Fruit fly (Drosophila melanogaster) whole organism, embryonic: Measurements from ENCODE around the gene dmGlut.

Experiments
- BEAF-32 ChIP-seq: fragments of 200-800 bp; sonication (Bioruptor generic); optimal IDR thresholded peaks from 3 replicates; lab custom pipeline; 2017; ENCODE audit warnings: missing biosample characterization, missing genetic modification characterization, mild to moderate bottlenecking, moderate library complexity, missing genetic modification reagents
- CG10321 ChIP-seq: fragments of 200-800 bp; sonication (Bioruptor generic); IDR thresholded peaks from 2 replicates; pipeline ENCODE4 v1.3.6; 2022; ENCODE audit warnings: missing biosample characterization, missing genetic modification characterization
- CG10366 ChIP-seq: fragments of 200-800 bp; sonication (Bioruptor generic); IDR thresholded peaks from 2 replicates; pipeline ENCODE4 v1.3.6; 2022; ENCODE audit warnings: missing biosample characterization, missing genetic modification characterization
- CG13296 ChIP-seq: fragments of 200-800 bp; sonication (Bioruptor generic); optimal IDR thresholded peaks from 3 replicates; lab custom pipeline; 2018; ENCODE audit warnings: missing biosample characterization, mild to moderate bottlenecking, missing genetic modification characterization
- CG14050 ChIP-seq: fragments of 200-800 bp; sonication (Bioruptor generic); IDR thresholded peaks from 3 replicates; pipeline ENCODE4 v1.3.6; 2022; ENCODE audit warnings: missing biosample characterization, missing genetic modification characterization
- CG18619 ChIP-seq: fragments of 200-800 bp; sonication (Bioruptor generic); optimal IDR thresholded peaks from 3 replicates; lab custom pipeline; 2017; ENCODE audit warnings: missing biosample characterization, mild to moderate bottlenecking, missing genetic modification characterization
- CG18764 ChIP-seq: fragments of 200-800 bp; sonication (Bioruptor generic); optimal IDR thresholded peaks from 3 replicates; lab custom pipeline; 2016; ENCODE audit warnings: missing biosample characterization, missing genetic modification characterization
- CG31365 ChIP-seq: fragments of 200-800 bp; sonication (Bioruptor generic); optimal IDR thresholded peaks from 2 replicates; lab custom pipeline; 2018; ENCODE audit warnings: missing biosample characterization, mild to moderate bottlenecking, missing genetic modification characterization
- CG3847 ChIP-seq: fragments of 200-800 bp; sonication (Bioruptor generic); IDR thresholded peaks from 2 replicates; pipeline ENCODE4 v1.3.6; 2022; ENCODE audit warnings: missing biosample characterization, missing genetic modification characterization
- CG3995 ChIP-seq: fragments of 200-800 bp; sonication (Bioruptor generic); optimal IDR thresholded peaks from 3 replicates; lab custom pipeline; 2016; ENCODE audit warnings: missing biosample characterization, missing genetic modification characterization
- CG42726 ChIP-seq: fragments of 200-800 bp; sonication (Bioruptor generic); IDR thresholded peaks from 2 replicates; pipeline ENCODE4 v1.3.6; 2022; ENCODE audit warnings: missing biosample characterization, missing genetic modification characterization; ENCODE audit not compliant: partially characterized antibody
- CG4617 ChIP-seq: fragments of 200-800 bp; sonication (Bioruptor generic); optimal IDR thresholded peaks from 3 replicates; lab custom pipeline; 2016; ENCODE audit warnings: missing biosample characterization, missing genetic modification characterization, borderline replicate concordance
- CG6791 ChIP-seq: fragments of 200-800 bp; sonication (Bioruptor generic); IDR thresholded peaks from 3 replicates; pipeline ENCODE4 v1.3.6; 2022; ENCODE audit warnings: missing biosample characterization, missing genetic modification characterization; ENCODE audit not compliant: partially characterized antibody
- CG8290 ChIP-seq, 3 experiments: fragments of 200-800 bp; sonication (Bioruptor generic); optimal IDR thresholded peaks; 2 replicates each; lab custom pipeline; 2016 to 2019; ENCODE audit warnings: missing biosample characterization in 3 of 3, missing genetic modification characterization in 3 of 3, mild to moderate bottlenecking in 2 of 3, moderate library complexity in 1 of 3
- CG8765 ChIP-seq: fragments of 200-800 bp; sonication (Bioruptor generic); IDR thresholded peaks from 2 replicates; pipeline ENCODE4 v1.3.6; 2022; ENCODE audit warnings: missing biosample characterization, missing genetic modification characterization
- CG9797 ChIP-seq: fragments of 200-800 bp; sonication (Bioruptor generic); optimal IDR thresholded peaks from 3 replicates; lab custom pipeline; 2018; ENCODE audit warnings: missing biosample characterization, mild to moderate bottlenecking, missing genetic modification characterization
- CHES-1-like ChIP-seq: fragments of 200-800 bp; sonication (Bioruptor generic); optimal IDR thresholded peaks from 2 replicates; lab custom pipeline; 2016; ENCODE audit warnings: missing biosample characterization, missing genetic modification characterization
- Camta ChIP-seq: fragments of 200-800 bp; sonication (Bioruptor generic); optimal IDR thresholded peaks from 2 replicates; lab custom pipeline; 2016; ENCODE audit warnings: missing biosample characterization, missing genetic modification characterization
- CoRest ChIP-seq: fragments of 200-800 bp; sonication (Bioruptor generic); optimal IDR thresholded peaks from 3 replicates; lab custom pipeline; 2018; ENCODE audit warnings: missing biosample characterization, mild to moderate bottlenecking, missing genetic modification characterization, moderate library complexity
- CrebB ChIP-seq: fragments of 200-800 bp; sonication (Bioruptor generic); optimal IDR thresholded peaks from 3 replicates; lab custom pipeline; 2018; ENCODE audit warnings: missing biosample characterization, mild to moderate bottlenecking, missing genetic modification characterization
- Ets97D ChIP-seq: fragments of 200-800 bp; sonication (Bioruptor generic); optimal IDR thresholded peaks from 3 replicates; lab custom pipeline; 2016; ENCODE audit warnings: missing biosample characterization, missing genetic modification characterization
- HLH4C ChIP-seq: fragments of 200-800 bp; sonication (Bioruptor generic); IDR thresholded peaks from 3 replicates; pipeline ENCODE4 v1.3.6; 2022; ENCODE audit warnings: missing biosample characterization, missing genetic modification characterization; ENCODE audit not compliant: partially characterized antibody
- Lpt ChIP-seq: fragments of >200 bp; optimal IDR thresholded peaks from 2 replicates; lab custom pipeline; 2018; ENCODE audit warnings: missing biosample characterization, missing genetic modification characterization
- NC2α ChIP-seq: fragments of 200-800 bp; sonication (Bioruptor generic); optimal IDR thresholded peaks from 2 replicates; lab custom pipeline; 2016; ENCODE audit warnings: missing biosample characterization, missing genetic modification characterization
- NFAT ChIP-seq: fragments of 200-800 bp; sonication (Bioruptor generic); IDR thresholded peaks from 2 replicates; pipeline ENCODE4 v1.3.6; 2022; ENCODE audit warnings: missing biosample characterization, missing genetic modification characterization
- Nf-YB ChIP-seq: fragments of 200-800 bp; sonication (Bioruptor generic); optimal IDR thresholded peaks from 3 replicates; lab custom pipeline; 2019; ENCODE audit warnings: missing biosample characterization, mild to moderate bottlenecking, missing genetic modification characterization, moderate library complexity
- Rfx ChIP-seq: fragments of 200-800 bp; sonication (Bioruptor generic); IDR thresholded peaks from 2 replicates; pipeline ENCODE4 v1.3.6; 2022; ENCODE audit warnings: missing biosample characterization, missing genetic modification characterization
- Sox100B ChIP-seq: fragments of 200-800 bp; sonication (Bioruptor generic); optimal IDR thresholded peaks from 3 replicates; lab custom pipeline; 2018; ENCODE audit warnings: missing biosample characterization, mild to moderate bottlenecking, missing genetic modification characterization
- Ssrp ChIP-seq: fragments of 200-800 bp; sonication (Bioruptor generic); optimal IDR thresholded peaks from 2 replicates; lab custom pipeline; 2018; ENCODE audit warnings: missing biosample characterization, mild to moderate bottlenecking, missing genetic modification characterization, moderate library complexity
- Stat92E ChIP-seq, 3 experiments: fragments of >200 bp in 2 of 3; fragments of 200-800 bp in 1 of 3; sonication (Bioruptor generic) in 1 of 3; optimal IDR thresholded peaks; 2 replicates each; lab custom pipeline; 2017 to 2019; ENCODE audit warnings: missing biosample characterization in 3 of 3, missing genetic modification characterization in 3 of 3, mild to moderate bottlenecking in 1 of 3, moderate library complexity in 1 of 3
- Tbp ChIP-seq: fragments of >200 bp; optimal IDR thresholded peaks from 2 replicates; lab custom pipeline; 2018; ENCODE audit warnings: missing biosample characterization, missing genetic modification characterization
- Usf ChIP-seq: fragments of 200-800 bp; sonication (Bioruptor generic); optimal IDR thresholded peaks from 2 replicates; lab custom pipeline; 2017; ENCODE audit warnings: missing genotype, missing biosample characterization, missing genetic modification characterization
- bowl ChIP-seq: fragments of 200-800 bp; sonication (Bioruptor generic); IDR thresholded peaks from 2 replicates; pipeline ENCODE4 v1.3.6; 2022; ENCODE audit warnings: missing biosample characterization, missing genetic modification characterization
- ftz-f1 ChIP-seq: fragments of 200-800 bp; sonication (Bioruptor generic); optimal IDR thresholded peaks from 2 replicates; lab custom pipeline; 2016; ENCODE audit warnings: missing biosample characterization, missing genetic modification characterization
- gsb ChIP-seq: fragments of 200-800 bp; sonication (Bioruptor generic); IDR thresholded peaks from 2 replicates; pipeline ENCODE4 v1.3.6; 2022; ENCODE audit warnings: missing biosample characterization, missing genetic modification characterization
- gsb-n ChIP-seq: fragments of 200-800 bp; sonication (Bioruptor generic); optimal IDR thresholded peaks from 3 replicates; lab custom pipeline; 2018; ENCODE audit warnings: missing biosample characterization, mild to moderate bottlenecking, missing genetic modification characterization
- ham ChIP-seq: fragments of 200-800 bp; sonication (Bioruptor generic); IDR thresholded peaks from 2 replicates; pipeline ENCODE4 v1.3.6; 2022; ENCODE audit warnings: missing biosample characterization, missing genetic modification characterization
- jumu ChIP-seq: fragments of 200-800 bp; sonication (Bioruptor generic); optimal IDR thresholded peaks from 3 replicates; lab custom pipeline; 2016; ENCODE audit warnings: missing biosample characterization, missing genetic modification characterization
- lilli ChIP-seq: fragments of 200-800 bp; sonication (Bioruptor generic); optimal IDR thresholded peaks from 3 replicates; lab custom pipeline; 2016; ENCODE audit warnings: missing biosample characterization, missing genetic modification characterization
- lov ChIP-seq, 2 experiments: fragments of 200-800 bp in 1 of 2; fragments of >200 bp in 1 of 2; sonication (Bioruptor generic) in 1 of 2; IDR thresholded peaks in 1 of 2; optimal IDR thresholded peaks in 1 of 2; 2 replicates in 1 of 2; 3 replicates in 1 of 2; pipeline versions ENCODE4 v1.3.6 to Lab custom; 2017 to 2022; ENCODE audit warnings: missing biosample characterization in 1 of 2, missing genetic modification characterization in 1 of 2
- mld ChIP-seq: fragments of 200-800 bp; sonication (Bioruptor generic); IDR thresholded peaks from 3 replicates; pipeline ENCODE4 v1.3.6; 2022; ENCODE audit warnings: missing biosample characterization, missing genetic modification characterization; ENCODE audit not compliant: partially characterized antibody
- odd ChIP-seq: fragments of 200-800 bp; sonication (Bioruptor generic); optimal IDR thresholded peaks from 2 replicates; lab custom pipeline; 2017; ENCODE audit warnings: missing biosample characterization, mild to moderate bottlenecking, missing genetic modification characterization
- pita ChIP-seq: fragments of 200-800 bp; sonication (Bioruptor generic); optimal IDR thresholded peaks from 2 replicates; lab custom pipeline; 2017; ENCODE audit warnings: missing biosample characterization, mild to moderate bottlenecking, missing genetic modification characterization
- sima ChIP-seq: fragments of 200-800 bp; sonication (Bioruptor generic); optimal IDR thresholded peaks from 2 replicates; lab custom pipeline; 2016; ENCODE audit warnings: missing biosample characterization, missing genetic modification characterization
- sna ChIP-seq: fragments of 200-800 bp; sonication (Bioruptor generic); IDR thresholded peaks from 2 replicates; pipeline ENCODE4 v1.3.6; 2022; ENCODE audit warnings: missing biosample characterization, missing genetic modification characterization; ENCODE audit not compliant: partially characterized antibody
- sr ChIP-seq: fragments of 200-800 bp; sonication (Bioruptor generic); IDR thresholded peaks from 3 replicates; pipeline ENCODE4 v1.3.6; 2022; ENCODE audit warnings: missing biosample characterization, missing genetic modification characterization
- tx ChIP-seq: fragments of 200-800 bp; sonication (Bioruptor generic); optimal IDR thresholded peaks from 2 replicates; lab custom pipeline; 2016; ENCODE audit warnings: missing biosample characterization, missing genetic modification characterization
- zfh2 ChIP-seq: fragments of 200-800 bp; sonication (Bioruptor generic); optimal IDR thresholded peaks from 2 replicates; lab custom pipeline; 2016; ENCODE audit warnings: missing biosample characterization, missing genetic modification characterization

The dmGlut gene

DNA sequence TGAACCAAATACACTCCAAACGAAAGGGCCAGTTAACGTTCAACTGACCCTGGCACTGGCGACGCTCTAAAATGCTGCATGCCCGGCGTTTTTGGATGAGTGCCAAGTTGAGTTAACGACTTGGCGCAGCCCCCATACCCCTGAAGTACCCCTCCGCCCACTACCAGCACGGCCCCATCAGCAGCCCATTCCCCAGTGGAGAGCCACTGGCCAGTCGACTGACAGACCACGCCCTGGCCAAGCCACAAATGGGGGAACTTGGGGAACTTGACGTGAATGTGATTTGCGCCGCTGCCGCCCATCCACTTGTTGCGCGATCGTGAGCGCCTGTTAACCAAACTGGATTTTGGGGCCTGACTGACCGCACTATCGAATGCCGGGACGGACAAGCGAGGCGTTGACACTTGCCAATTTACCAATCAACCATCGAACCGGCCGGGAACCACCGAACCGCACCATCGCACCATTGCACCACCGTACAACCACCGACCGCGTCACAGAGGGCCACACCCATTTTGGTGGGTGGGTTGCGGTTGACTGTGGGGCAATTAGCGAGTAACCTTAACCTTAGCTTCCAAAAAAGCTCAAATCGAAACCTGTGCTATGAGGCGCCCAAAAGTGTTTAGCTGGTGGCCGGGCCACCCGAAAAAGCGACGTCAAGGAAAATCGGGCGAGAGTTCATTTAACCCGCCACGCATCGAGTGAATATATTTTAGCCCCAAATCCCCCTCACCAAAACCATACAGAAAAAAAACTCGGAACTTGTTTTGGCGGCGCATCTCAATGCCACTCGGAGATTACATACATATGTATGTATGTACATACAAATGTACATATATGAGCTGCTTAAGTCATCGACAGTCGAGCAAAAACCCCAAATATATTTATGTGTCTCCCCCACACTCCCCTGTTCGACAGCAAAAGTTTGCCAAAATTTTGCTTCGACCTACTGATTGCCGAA, 21.5 kb upstream of the dmGlut start (continued):
- TF ChIP-seq gsb (GFP tag; lab: Robert Waterston, UW) (no peak), CG6791 (no peak), CG18764 (GFP tag; lab: Kevin White, UChicago) (no peak), CG10366 (GFP tag; lab: Robert Waterston, UW) (no peak), Ets97D (GFP tag; lab: Kevin White, UChicago) (no peak), tx (GFP tag; lab: Kevin White, UChicago) (no peak), Tbp (GFP tag; lab: Kevin White, UChicago) (no peak), CG13296 (GFP tag; lab: Kevin White, UChicago) (no peak), Rfx (GFP tag; lab: Robert Waterston, UW) (no peak), Sox100B (GFP tag; lab: Kevin White, UChicago) (no peak), lilli (GFP tag; lab: Kevin White, UChicago) (no peak), HLH4C (no peak), CoRest (tag; lab: Kevin White, UChicago) (no peak), CHES-1-like (GFP tag; lab: Kevin White, UChicago) (no peak), CG3995 (no peak), CG10321 (GFP tag; lab: Robert Waterston, UW) (no peak), bowl (no peak), Camta (GFP tag; lab: Kevin White, UChicago) (no peak), odd (GFP tag; lab: Kevin White, UChicago) (no peak), lov (optimal IDR thresholded peaks at IDR 0.05; lab: Kevin White, UChicago) (no peak), lov (GFP tag; IDR thresholded peaks at IDR 0.05; lab: Robert Waterston, UW) (no peak), zfh2 (GFP tag; lab: Kevin White, UChicago) (no peak), Nf-YB (GFP tag; lab: Kevin White, UChicago) (peak; percentile 95), CG18619 (GFP tag; lab: Kevin White, UChicago) (no peak), jumu (GFP tag; lab: Kevin White, UChicago) (no peak), ftz-f1 (GFP tag; lab: Kevin White, UChicago) (peak; percentile 13), CG9797 (GFP tag; lab: Kevin White, UChicago) (no peak), CG14050 (no peak), CG31365 (tag; lab: Kevin White, UChicago) (no peak), gsb-n (peak; percentile 82), pita (GFP tag; lab: Kevin White, UChicago) (no peak), sr (GFP tag; lab: Robert Waterston, UW) (no peak), Ssrp (tag; lab: Kevin White, UChicago) (no peak), mld (GFP tag; lab: Robert Waterston, UW) (no peak), BEAF-32 (GFP tag; lab: Kevin White, UChicago) (no peak), CG3847 (GFP tag; lab: Robert Waterston, UW) (no peak), CG42726 (GFP tag; lab: Robert Waterston, UW) (no peak), NC2α (no peak), Lpt (GFP tag; lab: Kevin White, UChicago) (no peak), NFAT (GFP tag; lab: Robert Waterston, UW) (no peak), CG8290 (GFP tag; optimal IDR thresholded peaks at IDR 0.05; lab: Kevin White, UChicago) (no peak), CG8290 (tag; optimal IDR thresholded peaks at IDR 0.05; lab: Kevin White, UChicago) (peak in 1 of 2 experiments; percentile 55), sima (GFP tag; lab: Kevin White, UChicago) (no peak), sna (GFP tag; lab: Robert Waterston, UW) (no peak), CG4617 (GFP tag; lab: Kevin White, UChicago) (no peak), Stat92E (GFP tag; optimal IDR thresholded peaks at IDR 0.05; lab: Kevin White, UChicago) (peak in 1 of 3 experiments; percentile 40), CrebB (peak; percentile 3), Usf (no peak), ham (GFP tag; lab: Robert Waterston, UW) (no peak), CG8765 (GFP tag; lab: Robert Waterston, UW) (no peak)
